Worm (Caenorhabditis elegans): ENCODE measurements around the gene mrg-1.

- no peak for TF ChIP-seq M03D4.4 (tag; optimal IDR thresholded peaks at IDR 0.05)
- no peak for TF ChIP-seq nhr-28 (tag; optimal IDR thresholded peaks at IDR 0.05)
- TF ChIP-seq nhr-12 (tag; optimal IDR thresholded peaks at IDR 0.05) = no peak
- TF ChIP-seq ztf-11 (tag; optimal IDR thresholded peaks at IDR 0.05) = no peak
- no peak for TF ChIP-seq mls-2 (tag; optimal IDR thresholded peaks at IDR 0.05)
- no peak for TF ChIP-seq lsy-2 (tag; optimal IDR thresholded peaks at IDR 0.05)
- no peak for TF ChIP-seq nhr-76 (tag; optimal IDR thresholded peaks at IDR 0.05)
- no peak for TF ChIP-seq sem-2 (GFP tag; optimal IDR thresholded peaks at IDR 0.05)
- TF ChIP-seq tbx-8 (GFP tag; optimal IDR thresholded peaks at IDR 0.05) = no peak
- no peak for TF ChIP-seq blmp-1 (tag; optimal IDR thresholded peaks at IDR 0.05)
- TF ChIP-seq drap-1 (GFP tag; optimal IDR thresholded peaks at IDR 0.05) = no peak
Measured at ce11 chrIII:12910365-12910764, 35.9 kb upstream of the mrg-1 start, which contains the start of gene flp-14.
